Fruit fly (Drosophila melanogaster) whole organism, wandering third instar larva: ENCODE results near the gene FucT6.

Experiments used
- N ChIP-seq: fragments of >200 bp; optimal IDR thresholded peaks from 2 replicates; lab custom pipeline; 2018; ENCODE audit warnings: missing biosample characterization, missing external identifiers, missing genetic modification characterization
- Vsx2 ChIP-seq: fragments of 200-300, 225-300 bp; sonication (Bioruptor generic); optimal IDR thresholded peaks from 2 replicates; lab custom pipeline; 2018; ENCODE audit warnings: missing biosample characterization, missing genetic modification characterization; ENCODE audit not compliant: partially characterized antibody
- usp ChIP-seq: fragments of >200 bp; optimal IDR thresholded peaks from 2 replicates; lab custom pipeline; 2017; ENCODE audit warnings: missing biosample characterization, missing genetic modification characterization

- TF ChIP-seq N (peak; percentile 19), Vsx2 (GFP tag; lab: Kevin White, UChicago) (no peak), usp (GFP tag; lab: Kevin White, UChicago) (no peak)
These were observed 14.5 kb downstream of the FucT6 start, which contains the start of gene PhKgamma for dm6 chrX:11694959-11695882.
